Worm (Caenorhabditis elegans): ENCODE data around the gene F14H12.7.
"Not testable (repeated sequence)": the region's sequence is repeated elsewhere in the genome, so short reads cannot be mapped to it uniquely, and the experiment has no call there.

The F14H12.7 gene

DNA sequence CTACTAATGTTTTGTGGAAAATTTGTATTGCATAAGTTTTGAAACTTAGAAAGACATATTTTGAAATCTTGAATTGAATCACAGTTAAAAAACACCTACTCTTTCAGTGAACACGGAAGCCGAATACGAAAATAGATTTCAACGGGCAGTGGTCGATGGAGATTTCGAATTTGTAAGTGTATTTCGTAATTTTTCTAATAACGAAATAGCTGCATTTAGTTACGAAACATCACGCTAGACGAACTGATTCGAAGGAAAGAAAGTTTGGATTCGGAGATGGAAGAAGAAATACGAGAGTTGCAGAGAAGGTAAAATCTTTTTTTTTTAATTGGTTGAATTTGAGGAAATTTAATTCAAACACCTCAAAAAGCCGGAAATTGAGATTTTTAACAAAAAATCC is 19.7 kb downstream of the F14H12.7 start:
- TF ChIP-seq hmg-4 (GFP tag; optimal IDR thresholded peaks at IDR 0.05) (no peak), ets-7 (tag; optimal IDR thresholded peaks at IDR 0.05) (no peak), flt-1 (GFP tag; IDR thresholded peaks at IDR 0.05) (no peak), hnd-1 (tag; optimal IDR thresholded peaks at IDR 0.05) (no peak), pes-1 (GFP tag; IDR thresholded peaks at IDR 0.05) (no peak), ceh-13 (GFP tag; optimal IDR thresholded peaks at IDR 0.05) (no peak), ceh-36 (tag; optimal IDR thresholded peaks at IDR 0.05) (no peak), ama-1 (optimal IDR thresholded peaks at IDR 0.05) (no peak), F13C5.2 (tag; optimal IDR thresholded peaks at IDR 0.05) (no peak), sea-1 (GFP tag; conservative IDR thresholded peaks at IDR 0.05) (no peak), B0310.2 (tag; optimal IDR thresholded peaks at IDR 0.05) (no peak), scrt-1 (GFP tag; IDR thresholded peaks at IDR 0.05) (no peak), tra-4 (tag; optimal IDR thresholded peaks at IDR 0.05) (no peak), tbx-11 (GFP tag; IDR thresholded peaks at IDR 0.05) (no peak), aly-1 (tag; optimal IDR thresholded peaks at IDR 0.05) (no peak), tbx-37 (GFP tag; conservative IDR thresholded peaks at IDR 0.05) (no peak)

DNA sequence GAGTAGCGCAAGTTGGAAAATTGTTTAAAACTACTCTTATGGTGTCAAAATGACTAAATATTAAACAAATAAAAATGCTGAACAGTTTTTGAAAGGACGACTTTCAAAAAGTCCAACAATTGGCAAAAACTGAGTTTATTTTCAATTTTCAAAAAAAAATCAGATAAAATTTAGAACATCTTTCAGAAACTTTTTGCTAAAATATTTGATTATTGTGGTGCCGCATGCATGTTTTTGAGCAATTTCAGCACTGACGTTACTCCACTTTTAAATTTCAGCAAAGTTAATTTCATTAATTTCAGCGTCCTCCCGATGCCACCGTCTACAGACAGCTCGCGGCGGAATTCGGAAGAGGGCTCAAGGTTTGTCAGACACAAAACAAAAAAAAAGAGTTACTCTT is 23.1 kb downstream of the F14H12.7 start, which contains the start of gene cst-1:
Gene cst-1, plus strand, starts transcription at position 301 of the 400 bp plus-strand sequence.
- TF ChIP-seq hnd-1 (tag; optimal IDR thresholded peaks at IDR 0.05); flt-1 (GFP tag; IDR thresholded peaks at IDR 0.05); ceh-36 (tag; optimal IDR thresholded peaks at IDR 0.05): not testable (repeated sequence)

DNA sequence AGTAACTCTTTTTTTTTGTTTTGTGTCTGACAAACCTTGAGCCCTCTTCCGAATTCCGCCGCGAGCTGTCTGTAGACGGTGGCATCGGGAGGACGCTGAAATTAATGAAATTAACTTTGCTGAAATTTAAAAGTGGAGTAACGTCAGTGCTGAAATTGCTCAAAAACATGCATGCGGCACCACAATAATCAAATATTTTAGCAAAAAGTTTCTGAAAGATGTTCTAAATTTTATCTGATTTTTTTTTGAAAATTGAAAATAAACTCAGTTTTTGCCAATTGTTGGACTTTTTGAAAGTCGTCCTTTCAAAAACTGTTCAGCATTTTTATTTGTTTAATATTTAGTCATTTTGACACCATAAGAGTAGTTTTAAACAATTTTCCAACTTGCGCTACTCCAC is 26.5 kb downstream of the F14H12.7 start, which contains the start of gene cst-2:
Gene cst-2, minus strand, starts transcription at position 101 of the 400 bp plus-strand sequence.
- not testable (repeated sequence) for TF ChIP-seq hnd-1 (tag; optimal IDR thresholded peaks at IDR 0.05); ama-1 (optimal IDR thresholded peaks at IDR 0.05); hmg-4 (GFP tag; optimal IDR thresholded peaks at IDR 0.05)

DNA sequence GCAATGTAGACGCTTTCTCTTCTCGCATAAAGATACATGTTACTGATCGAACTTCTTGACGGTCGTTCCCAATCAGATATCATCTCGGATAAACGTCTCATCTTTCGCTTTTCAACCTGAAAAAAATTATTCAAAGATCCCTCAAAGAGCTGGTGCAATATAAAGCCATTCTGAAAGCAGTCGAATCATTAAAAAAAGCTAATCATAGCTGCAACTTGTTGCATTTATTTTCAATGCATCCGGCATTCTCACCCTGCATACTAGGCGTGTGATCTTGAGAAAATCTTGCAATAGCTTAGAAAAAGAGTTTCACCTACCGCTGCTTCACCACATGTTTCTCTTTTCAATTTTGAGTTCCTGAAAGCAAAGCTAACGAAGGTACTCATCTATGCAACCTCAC is 30.1 kb downstream of the F14H12.7 start, which contains the start of gene C24A8.6:
Gene C24A8.6, minus strand, starts transcription at position 101 of the 400 bp plus-strand sequence.
- TF ChIP-seq flt-1 (GFP tag; IDR thresholded peaks at IDR 0.05); sea-1 (GFP tag; conservative IDR thresholded peaks at IDR 0.05); ceh-36 (tag; optimal IDR thresholded peaks at IDR 0.05): not testable (repeated sequence)

DNA sequence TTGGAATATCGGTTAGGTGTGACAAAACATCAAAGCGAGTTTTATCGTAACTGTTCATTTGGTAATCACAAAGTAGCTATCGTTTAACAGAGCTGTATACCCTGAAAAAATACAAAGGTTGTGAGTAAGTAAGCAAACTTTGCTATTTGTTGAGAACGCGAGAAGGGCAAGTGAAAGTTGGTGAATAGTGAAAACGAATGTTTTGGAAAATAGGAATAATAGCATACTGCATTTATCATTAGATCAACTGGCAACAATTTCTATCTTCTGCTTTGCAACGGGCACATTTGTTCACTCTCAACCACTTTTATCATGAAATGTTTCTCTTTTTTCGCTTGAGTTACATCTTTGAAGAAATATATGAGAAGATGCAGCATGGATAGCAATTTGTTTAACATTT is 33.6 kb downstream of the F14H12.7 start, which contains the start of gene C24A8.5:
Gene C24A8.5, minus strand, starts transcription at position 101 of the 400 bp plus-strand sequence.
- TF ChIP-seq aly-1 (tag; optimal IDR thresholded peaks at IDR 0.05) (no peak), sea-1 (GFP tag; conservative IDR thresholded peaks at IDR 0.05) (no peak), tra-4 (tag; optimal IDR thresholded peaks at IDR 0.05) (no peak), ceh-13 (GFP tag; optimal IDR thresholded peaks at IDR 0.05) (no peak), F13C5.2 (tag; optimal IDR thresholded peaks at IDR 0.05) (no peak)

DNA sequence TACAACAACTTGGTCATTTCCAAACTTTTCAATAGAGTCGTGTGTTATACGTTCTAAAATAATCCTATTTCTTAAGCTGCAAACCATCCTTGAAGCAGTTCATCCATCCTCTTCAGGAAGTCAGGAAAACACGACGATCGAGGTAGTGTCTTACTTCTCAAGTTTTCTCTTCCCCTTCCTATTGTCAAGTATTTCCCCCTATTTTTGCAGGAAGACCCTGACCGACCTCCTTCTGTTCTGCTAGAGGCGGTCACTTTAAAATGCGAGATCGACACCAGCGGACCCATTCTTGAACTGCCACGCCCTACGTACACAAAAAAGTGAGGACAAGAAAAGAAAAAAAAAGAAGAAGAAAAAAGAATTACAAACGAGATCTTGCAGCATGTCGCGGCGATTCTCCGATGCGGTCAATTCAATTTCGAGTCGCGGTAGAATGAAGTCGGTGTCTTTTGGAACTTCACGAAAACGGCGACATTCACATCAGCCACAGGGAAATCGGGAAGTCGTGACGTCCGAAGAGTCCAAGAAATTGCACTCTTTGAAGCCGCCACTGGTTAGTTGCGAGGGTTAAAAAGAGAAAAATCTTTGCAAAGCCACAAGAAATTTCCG is 39.5 kb downstream of the F14H12.7 start:
- no peak for TF ChIP-seq hmbx-1 (tag; optimal IDR thresholded peaks at IDR 0.05)
- TF ChIP-seq tbx-37 (GFP tag; conservative IDR thresholded peaks at IDR 0.05) = no peak
- TF ChIP-seq hnd-1 (tag; optimal IDR thresholded peaks at IDR 0.05) = no peak
- TF ChIP-seq F13C5.2 (tag; optimal IDR thresholded peaks at IDR 0.05) = no peak
- TF ChIP-seq tbx-11 (GFP tag; IDR thresholded peaks at IDR 0.05) = no peak
- TF ChIP-seq flt-1 (GFP tag; IDR thresholded peaks at IDR 0.05) = no peak
- TF ChIP-seq tra-4 (tag; optimal IDR thresholded peaks at IDR 0.05) = no peak

DNA sequence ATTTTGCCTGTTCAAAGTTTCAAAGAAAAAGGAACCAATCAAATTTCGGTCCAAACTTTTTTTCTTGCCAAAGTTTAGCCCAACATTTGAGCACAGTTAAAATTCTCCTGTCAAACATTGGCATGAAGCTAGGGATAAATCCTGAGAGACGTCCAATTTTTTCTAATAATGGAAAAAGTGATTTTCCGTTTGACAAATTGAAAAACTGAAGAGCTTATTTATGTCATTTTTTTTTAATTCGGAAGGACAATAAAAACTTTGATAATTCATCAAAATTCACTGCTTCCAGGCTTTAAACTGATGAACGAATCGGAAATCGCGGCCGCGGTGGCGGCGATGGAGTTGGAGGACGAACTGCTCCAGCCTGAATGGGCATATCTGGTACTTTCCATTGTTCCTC is 41.9 kb downstream of the F14H12.7 start, which contains the start of gene dop-6:
Gene dop-6, plus strand, starts transcription at position 301 of the 400 bp plus-strand sequence.
- TF ChIP-seq scrt-1 (GFP tag; IDR thresholded peaks at IDR 0.05) (no peak), tbx-11 (GFP tag; IDR thresholded peaks at IDR 0.05) (no peak), ceh-36 (tag; optimal IDR thresholded peaks at IDR 0.05) (no peak), ama-1 (optimal IDR thresholded peaks at IDR 0.05) (no peak), hmbx-1 (tag; optimal IDR thresholded peaks at IDR 0.05) (no peak), sea-1 (GFP tag; conservative IDR thresholded peaks at IDR 0.05) (no peak), hnd-1 (tag; optimal IDR thresholded peaks at IDR 0.05) (no peak)

DNA sequence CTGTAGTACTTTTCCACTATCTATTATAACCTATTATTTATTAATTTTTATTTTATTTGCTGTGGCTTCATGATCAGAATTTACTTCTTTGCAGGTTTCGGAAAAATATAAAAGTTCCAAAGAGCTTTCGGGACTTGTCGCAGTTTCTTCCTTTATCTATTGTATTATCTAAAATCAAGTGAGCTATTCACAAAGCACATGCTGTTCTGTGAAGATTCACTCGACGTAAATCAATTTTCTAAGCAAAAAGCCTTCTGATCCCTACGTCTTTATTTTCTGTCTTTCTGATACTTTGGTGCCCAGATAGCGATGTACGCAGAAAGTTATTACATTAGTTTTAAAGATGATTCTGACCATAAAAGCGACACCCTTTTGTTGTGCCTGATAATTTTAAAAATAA is 45.3 kb downstream of the F14H12.7 start:
- TF ChIP-seq ceh-36 (tag; optimal IDR thresholded peaks at IDR 0.05) = no peak
- no peak for TF ChIP-seq sea-1 (GFP tag; conservative IDR thresholded peaks at IDR 0.05)
- no peak for TF ChIP-seq tbx-37 (GFP tag; conservative IDR thresholded peaks at IDR 0.05)
- TF ChIP-seq hnd-1 (tag; optimal IDR thresholded peaks at IDR 0.05) = no peak
- no peak for TF ChIP-seq hmbx-1 (tag; optimal IDR thresholded peaks at IDR 0.05)
- TF ChIP-seq hmg-4 (GFP tag; optimal IDR thresholded peaks at IDR 0.05) = no peak
- no peak for TF ChIP-seq ets-7 (tag; optimal IDR thresholded peaks at IDR 0.05)
- TF ChIP-seq flt-1 (GFP tag; IDR thresholded peaks at IDR 0.05) = no peak
- TF ChIP-seq B0310.2 (tag; optimal IDR thresholded peaks at IDR 0.05) = no peak
- no peak for TF ChIP-seq ceh-13 (GFP tag; optimal IDR thresholded peaks at IDR 0.05)
- TF ChIP-seq pes-1 (GFP tag; IDR thresholded peaks at IDR 0.05) = no peak
- TF ChIP-seq scrt-1 (GFP tag; IDR thresholded peaks at IDR 0.05) = no peak
- TF ChIP-seq tra-4 (tag; optimal IDR thresholded peaks at IDR 0.05) = no peak
- TF ChIP-seq F13C5.2 (tag; optimal IDR thresholded peaks at IDR 0.05) = no peak
- TF ChIP-seq tbx-11 (GFP tag; IDR thresholded peaks at IDR 0.05) = no peak
- no peak for TF ChIP-seq aly-1 (tag; optimal IDR thresholded peaks at IDR 0.05)

Data from whole organism, early embryonic.